Fruit fly (Drosophila melanogaster) ovary, adult (tissue): ENCODE results near the gene CG13893.

Experiments used
- CG17801 ChIP-seq: fragments of 200-800 bp; optimal IDR thresholded peaks from 2 replicates; lab custom pipeline; 2019; ENCODE audit warnings: missing biosample characterization, mild to moderate bottlenecking, missing genetic modification characterization, moderate library complexity; ENCODE audit not compliant: partially characterized antibody

The CG13893 gene

dm6 chr3L:563002-563627 is 40.7 kb downstream of the CG13893 start:
- no peak for TF ChIP-seq CG17801 (GFP tag; lab: Kevin White, UChicago)

DNA sequence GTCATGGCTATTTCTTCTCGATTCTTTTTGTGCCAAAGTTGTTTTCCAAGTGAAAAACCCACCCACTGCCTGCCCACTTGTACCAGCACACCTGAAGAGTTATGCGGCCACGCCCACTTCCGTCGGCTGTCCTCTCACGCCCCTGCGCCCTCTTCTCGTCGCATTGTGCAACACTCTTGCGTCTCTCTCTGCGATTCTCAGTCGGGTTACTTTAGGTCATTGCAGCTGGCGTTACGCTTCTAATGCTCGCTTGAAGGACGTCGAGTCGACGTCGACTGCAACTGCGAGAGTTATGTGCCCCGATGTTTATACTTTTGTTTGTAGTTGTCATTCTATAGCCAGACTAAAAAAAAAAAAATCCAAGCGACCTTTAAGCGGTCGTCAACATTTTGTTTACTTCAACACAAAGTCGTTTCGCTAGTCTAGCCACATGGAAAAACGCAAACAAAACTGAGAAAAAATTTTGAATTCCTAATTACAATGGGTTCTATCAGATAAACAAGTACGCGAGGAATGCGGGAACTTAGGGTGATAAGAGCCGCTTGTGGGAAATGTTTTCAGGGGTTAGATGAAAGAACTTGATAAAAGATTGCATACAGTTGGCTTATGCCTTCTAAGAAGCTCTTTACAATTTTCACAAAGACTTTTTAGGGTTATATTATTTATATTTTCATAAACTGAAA is 41.9 kb downstream of the CG13893 start:
- no peak for TF ChIP-seq CG17801 (GFP tag; lab: Kevin White, UChicago)

DNA sequence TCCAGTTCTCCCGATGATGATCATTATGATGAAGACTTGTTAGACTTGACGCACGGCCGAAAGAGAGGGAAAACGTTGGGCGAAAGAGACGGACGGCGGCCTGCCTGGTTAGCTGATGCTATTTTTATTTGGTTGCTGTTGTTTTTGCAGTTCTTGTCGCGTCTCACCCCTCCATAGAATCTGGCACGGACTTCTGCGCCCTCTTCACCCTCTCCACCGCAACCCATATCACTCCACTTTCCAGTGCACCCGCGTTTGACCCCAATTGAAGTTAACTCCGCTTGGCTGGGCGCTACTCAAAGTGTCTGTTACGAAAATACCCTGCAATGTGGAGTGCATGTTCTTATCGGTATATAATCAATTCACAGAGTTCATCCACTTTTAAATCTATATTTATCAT is 42.7 kb downstream of the CG13893 start:
- TF ChIP-seq CG17801 (GFP tag; lab: Kevin White, UChicago), result no peak

- TF ChIP-seq CG17801 (GFP tag; lab: Kevin White, UChicago), result no peak
These were observed 44.3 kb downstream of the CG13893 start for dm6 chr3L:559390-560034.

dm6 chr3L:557294-557693 is 46.5 kb downstream of the CG13893 start:
- no peak for TF ChIP-seq CG17801 (GFP tag; lab: Kevin White, UChicago)

DNA sequence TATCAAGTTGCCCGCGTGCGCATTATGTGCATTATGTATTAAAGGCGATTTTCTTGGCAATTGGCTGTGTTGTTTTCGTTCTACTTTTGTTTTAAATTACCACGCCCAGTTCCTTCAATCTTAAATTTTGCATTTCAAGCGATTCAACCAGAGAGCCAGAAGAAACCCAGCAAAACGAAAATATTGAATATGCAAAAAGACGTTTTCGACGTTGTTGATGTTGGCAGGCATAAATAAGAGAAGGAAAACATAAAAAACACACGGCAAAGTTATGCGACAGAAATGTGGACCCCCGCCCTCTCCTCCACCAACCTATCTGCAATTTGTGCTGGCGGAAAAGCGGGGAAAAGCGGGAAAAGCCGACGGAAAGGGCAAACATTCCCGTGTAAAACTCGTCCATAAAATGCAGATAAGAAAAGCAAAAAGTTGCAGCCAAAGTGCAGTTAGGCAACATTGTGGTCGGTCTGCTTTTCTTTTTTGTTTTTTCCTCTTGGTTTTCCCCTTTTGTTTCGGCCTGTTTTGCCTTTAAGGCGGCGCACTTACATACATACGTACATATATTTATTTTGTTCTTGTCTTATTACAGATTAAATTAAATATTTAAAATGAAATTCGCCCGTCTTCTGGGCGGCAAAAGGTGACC is 47.8 kb downstream of the CG13893 start:
- no peak for TF ChIP-seq CG17801 (GFP tag; lab: Kevin White, UChicago)

DNA sequence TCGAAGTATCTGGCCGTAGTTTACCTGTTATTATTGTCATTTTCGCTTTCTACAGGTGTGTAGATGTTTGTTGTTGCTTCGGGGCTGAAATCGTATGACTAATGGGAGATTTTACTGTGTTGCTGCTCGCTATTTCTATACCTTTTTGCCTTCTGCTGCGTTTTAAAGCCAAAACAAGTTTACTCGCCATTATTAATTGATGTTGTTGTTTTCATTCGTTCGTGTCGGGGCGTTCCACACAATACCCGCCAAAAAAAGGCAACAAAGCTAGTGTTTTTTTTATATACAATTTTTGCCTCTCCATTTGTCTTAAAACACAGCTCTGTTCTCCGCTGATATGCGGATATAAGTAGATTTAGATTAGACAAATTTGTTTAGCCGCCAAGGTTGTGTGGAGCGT is 48.5 kb downstream of the CG13893 start:
- TF ChIP-seq CG17801 (GFP tag; lab: Kevin White, UChicago), result no peak

dm6 chr3L:554577-554976 is 49.2 kb downstream of the CG13893 start:
- TF ChIP-seq CG17801 (GFP tag; lab: Kevin White, UChicago), result no peak

- peak; percentile 87 for TF ChIP-seq CG17801 (GFP tag; lab: Kevin White, UChicago)
These were observed 50.9 kb downstream of the CG13893 start for dm6 chr3L:552950-553349.

DNA sequence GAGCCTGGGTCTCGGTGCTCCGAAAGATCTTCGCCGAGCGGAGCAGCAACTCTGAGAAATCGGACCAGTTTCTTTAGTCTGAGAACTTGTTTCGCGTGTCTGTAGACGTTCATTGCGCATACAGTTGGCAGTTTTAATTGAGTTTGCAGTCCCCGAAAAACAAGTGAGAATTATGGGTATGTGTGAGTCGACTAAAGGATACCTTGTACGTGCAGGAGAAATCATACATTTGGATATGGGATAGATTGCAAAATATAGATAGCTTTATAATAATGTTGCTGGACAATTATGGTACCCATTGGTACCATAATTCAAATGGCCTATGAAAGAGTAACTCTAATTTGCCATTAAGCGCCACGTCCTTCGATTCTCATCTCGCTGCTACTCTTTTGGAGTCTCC is 51.4 kb downstream of the CG13893 start:
- TF ChIP-seq CG17801 (GFP tag; lab: Kevin White, UChicago), result no peak

DNA sequence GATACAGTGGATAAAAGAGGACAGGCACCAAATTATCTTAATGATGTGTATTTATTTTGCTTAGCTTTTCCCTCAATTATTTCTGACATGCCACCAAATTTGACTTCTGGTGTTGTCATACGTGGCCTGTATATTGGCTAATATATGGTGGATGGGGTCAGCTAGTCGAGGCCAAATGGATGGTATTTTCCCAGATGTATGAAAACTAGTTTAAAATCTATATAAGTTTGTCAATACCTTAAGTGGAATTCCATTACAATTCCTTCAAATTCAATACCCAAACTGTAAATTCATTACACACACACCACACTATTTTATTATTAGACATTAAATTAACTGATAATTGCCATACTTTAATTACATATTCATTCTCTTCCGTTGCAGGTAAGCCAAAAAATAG is 52.0 kb downstream of the CG13893 start:
- no peak for TF ChIP-seq CG17801 (GFP tag; lab: Kevin White, UChicago)

DNA sequence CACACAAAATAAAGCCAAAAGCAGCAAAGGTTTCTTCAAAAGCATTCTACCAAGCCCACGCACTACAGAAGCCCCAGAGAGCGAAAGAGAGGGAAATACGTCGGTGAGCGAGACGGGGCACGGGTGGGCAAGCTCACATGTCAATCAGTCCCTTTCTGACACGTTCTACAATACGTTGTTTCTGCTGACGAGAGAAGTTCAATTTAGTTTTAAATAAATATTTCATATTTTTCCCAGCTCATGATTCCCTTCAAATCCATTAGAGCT is 53.0 kb downstream of the CG13893 start:
- TF ChIP-seq CG17801 (GFP tag; lab: Kevin White, UChicago), result no peak

DNA sequence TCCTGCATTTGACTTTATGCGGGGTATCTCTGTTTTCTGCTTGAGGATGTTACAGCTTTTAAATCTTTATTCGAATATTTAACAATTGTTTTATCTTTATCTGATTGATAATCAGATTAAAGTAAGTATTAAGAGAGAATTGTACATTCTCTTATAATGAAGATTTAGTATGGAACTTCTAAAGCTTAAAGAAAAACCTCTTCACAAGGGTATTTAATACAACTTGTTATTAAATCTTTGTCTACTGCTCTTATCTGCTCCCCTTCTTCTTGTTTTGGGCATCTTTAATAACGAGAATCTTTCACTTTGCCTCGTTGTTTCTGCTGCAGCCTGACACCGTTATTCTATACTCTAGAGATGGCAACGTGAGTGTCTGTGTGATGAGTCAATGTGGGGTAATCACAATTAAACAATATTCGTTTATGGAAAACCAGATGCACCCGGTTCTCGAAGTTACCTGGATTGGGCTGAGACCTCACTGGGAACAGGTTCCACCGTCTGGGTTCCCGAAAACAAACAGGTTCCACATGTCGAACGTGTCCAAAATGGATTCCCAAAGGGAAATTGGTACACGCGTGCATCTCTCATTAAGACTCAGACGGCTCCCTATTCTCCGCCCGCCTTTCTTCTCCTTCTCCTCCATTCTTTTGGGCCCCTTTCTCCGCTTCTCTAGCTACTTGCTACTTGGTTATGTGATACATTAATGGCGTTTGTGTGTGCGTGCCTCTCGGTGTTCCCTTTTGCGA is 53.6 kb downstream of the CG13893 start:
- TF ChIP-seq CG17801 (GFP tag; lab: Kevin White, UChicago), result no peak
